Worm (Caenorhabditis elegans): ENCODE results near the gene tra-4.

DNA sequence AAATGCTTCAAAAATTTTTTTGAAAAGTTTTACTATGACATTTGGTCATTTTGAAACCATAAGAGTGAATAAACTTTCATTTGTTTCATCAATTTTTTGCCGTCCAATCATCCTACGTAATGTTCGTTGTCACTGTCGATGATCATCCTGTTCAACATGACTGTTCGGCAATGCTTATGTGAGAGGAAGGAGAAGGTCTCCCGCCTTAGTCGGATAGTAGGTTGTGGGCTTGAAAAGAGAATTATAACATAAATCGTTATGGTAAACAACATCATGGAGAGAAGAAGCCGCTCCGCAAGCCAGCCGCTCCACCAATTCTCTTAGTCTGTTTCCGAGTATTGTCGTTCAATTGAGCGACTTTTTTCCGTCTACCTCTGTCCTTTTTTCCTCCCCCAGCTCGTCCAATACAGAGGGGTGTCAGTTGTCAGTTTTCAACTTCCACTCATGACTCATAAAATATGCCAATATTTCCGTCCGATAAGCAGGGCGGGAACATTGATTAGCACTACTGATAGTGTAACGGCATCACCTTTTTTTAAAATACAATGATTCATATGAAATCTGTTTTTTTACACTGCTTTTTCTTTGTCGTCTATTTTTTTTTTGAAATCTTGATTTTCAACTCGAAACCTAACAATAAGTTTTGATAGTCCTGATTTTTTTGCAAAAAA is 48.8 kb upstream of the tra-4 start:
- TF ChIP-seq nhr-27 (tag; optimal IDR thresholded peaks at IDR 0.05) (no peak), sptf-2 (GFP tag; optimal IDR thresholded peaks at IDR 0.05) (no peak)

Measured in whole organism, young adult.